Worm (Caenorhabditis elegans) whole organism, young adult: Measurements from ENCODE around the gene irld-23.

Experiments used
- B0261.1 ChIP-seq: sonication (generic microtip); optimal IDR thresholded peaks from 2 replicates; lab custom pipeline; 2016; ENCODE audit warnings: mild to moderate bottlenecking, missing genetic modification characterization, moderate library complexity, missing compliant biosample characterization
- C06A6.2 ChIP-seq: fragments of 200-800 bp; sonication (Bioruptor generic); conservative IDR thresholded peaks from 2 replicates; pipeline ENCODE4 v1.3.6; 2022; ENCODE audit warnings: missing genetic modification characterization, missing compliant biosample characterization
- F22D6.2 ChIP-seq: sonication (generic microtip); optimal IDR thresholded peaks from 2 replicates; lab custom pipeline; 2016; ENCODE audit warnings: mild to moderate bottlenecking, missing genetic modification characterization, missing compliant biosample characterization
- F23B12.7 ChIP-seq: sonication (generic microtip); optimal IDR thresholded peaks from 2 replicates; lab custom pipeline; 2017; ENCODE audit warnings: missing genetic modification characterization, mild to moderate bottlenecking, missing compliant biosample characterization, antibody characterized with exemption, moderate library complexity; ENCODE audit not compliant: insufficient read depth
- F33H1.4 ChIP-seq: fragments of 200-800 bp; sonication (Bioruptor generic); IDR thresholded peaks from 2 replicates; pipeline ENCODE4 v1.3.6; 2022; ENCODE audit warnings: missing genetic modification reagents, missing genetic modification characterization, missing compliant biosample characterization
- F57A8.1 ChIP-seq: fragments of 200-800 bp; sonication (Bioruptor generic); optimal IDR thresholded peaks from 2 replicates; lab custom pipeline; 2018; ENCODE audit warnings: mild to moderate bottlenecking, missing genetic modification characterization, moderate library complexity, missing compliant biosample characterization
- K12H6.12 ChIP-seq: fragments of 200-800 bp; sonication (Bioruptor generic); optimal IDR thresholded peaks from 2 replicates; lab custom pipeline; 2018; ENCODE audit warnings: mild to moderate bottlenecking, missing genetic modification characterization, missing compliant biosample characterization
- T26A5.8 ChIP-seq: sonication (generic microtip); optimal IDR thresholded peaks from 2 replicates; lab custom pipeline; 2016; ENCODE audit warnings: missing genetic modification characterization, missing compliant biosample characterization
- Y53G8AR.9 ChIP-seq: fragments of 200-800 bp; sonication (Bioruptor generic); conservative IDR thresholded peaks from 2 replicates; pipeline ENCODE4 v1.3.6; 2022; ENCODE audit warnings: missing genetic modification reagents, missing genetic modification characterization, missing compliant biosample characterization
- Y95B8A.8 ChIP-seq: fragments of 200-800 bp; sonication (Bioruptor generic); IDR thresholded peaks from 2 replicates; pipeline ENCODE4 v1.3.6; 2022; ENCODE audit warnings: missing genetic modification reagents, missing genetic modification characterization, missing compliant biosample characterization
- akir-1 ChIP-seq: fragments of 200-800 bp; sonication (Bioruptor generic); optimal IDR thresholded peaks from 2 replicates; lab custom pipeline; 2018; ENCODE audit warnings: mild to moderate bottlenecking, missing genetic modification characterization, moderate library complexity, missing compliant biosample characterization
- aptf-2 ChIP-seq: fragments of 200-800 bp; sonication (Bioruptor generic); conservative IDR thresholded peaks from 2 replicates; pipeline ENCODE4 v1.3.6; 2022; ENCODE audit warnings: missing genetic modification reagents, missing genetic modification characterization, missing compliant biosample characterization
- atf-7 ChIP-seq: sonication (generic microtip); optimal IDR thresholded peaks from 2 replicates; lab custom pipeline; 2017; ENCODE audit warnings: mild to moderate bottlenecking, missing genetic modification characterization, missing compliant biosample characterization
- athp-1 ChIP-seq: sonication (generic microtip); optimal IDR thresholded peaks from 2 replicates; lab custom pipeline; 2017; ENCODE audit warnings: mild to moderate bottlenecking, missing genetic modification characterization, missing compliant biosample characterization
- attf-3 ChIP-seq: fragments of 200-800 bp; sonication (Bioruptor generic); conservative IDR thresholded peaks from 2 replicates; pipeline ENCODE4 v1.3.6; 2022; ENCODE audit warnings: missing genetic modification reagents, missing genetic modification characterization, missing compliant biosample characterization
- cebp-2 ChIP-seq: fragments of 200-800 bp; sonication (Bioruptor generic); IDR thresholded peaks from 2 replicates; pipeline ENCODE4 v1.3.6; 2022; ENCODE audit warnings: missing genetic modification characterization, missing compliant biosample characterization
- ceh-100 ChIP-seq: fragments of 200-800 bp; sonication (Bioruptor generic); IDR thresholded peaks from 2 replicates; pipeline ENCODE4 v1.3.6; 2022; ENCODE audit warnings: missing genetic modification reagents, missing genetic modification characterization, missing compliant biosample characterization
- chd-7 ChIP-seq: sonication (generic microtip); optimal IDR thresholded peaks from 2 replicates; lab custom pipeline; 2016; ENCODE audit warnings: mild to moderate bottlenecking, missing genetic modification characterization, moderate library complexity, missing compliant biosample characterization
- die-1 ChIP-seq: sonication (generic microtip); optimal IDR thresholded peaks from 2 replicates; lab custom pipeline; 2016; ENCODE audit warnings: missing genotype, mild to moderate bottlenecking, missing genetic modification characterization, missing compliant biosample characterization
- dox-1 ChIP-seq: fragments of 200-800 bp; sonication (Bioruptor generic); IDR thresholded peaks from 2 replicates; pipeline ENCODE4 v1.3.6; 2022; ENCODE audit warnings: missing genetic modification reagents, missing genetic modification characterization, missing compliant biosample characterization
- ekl-4 ChIP-seq: fragments of 200-800 bp; sonication (Bioruptor generic); IDR thresholded peaks from 2 replicates; pipeline ENCODE4 v1.3.6; 2022; ENCODE audit warnings: missing genetic modification reagents, missing genetic modification characterization, missing compliant biosample characterization
- ets-4 ChIP-seq: fragments of 200-800 bp; sonication (Bioruptor generic); optimal IDR thresholded peaks from 2 replicates; lab custom pipeline; 2018; ENCODE audit warnings: mild to moderate bottlenecking, missing genetic modification characterization, missing compliant biosample characterization
- hlh-12 ChIP-seq: sonication (generic microtip); optimal IDR thresholded peaks from 2 replicates; lab custom pipeline; 2016; ENCODE audit warnings: missing genetic modification characterization, missing compliant biosample characterization
- hrde-1 ChIP-seq: sonication (generic microtip); optimal IDR thresholded peaks from 2 replicates; lab custom pipeline; 2016; ENCODE audit warnings: missing genetic modification characterization, mild to moderate bottlenecking, missing compliant biosample characterization, moderate library complexity, missing genotype, missing genetic modification reagents, borderline replicate concordance
- lin-35 ChIP-seq, 3 experiments: fragments of 150-350 bp in 2 of 3; sonication (generic microtip) in 1 of 3; optimal IDR thresholded peaks; 2 replicates each; lab custom pipeline; 2014 to 2018; ENCODE audit warnings: missing biosample characterization in 3 of 3, missing genetic modification characterization in 3 of 3, missing genetic modification reagents in 3 of 3
- lin-40 ChIP-seq: sonication (generic microtip); optimal IDR thresholded peaks from 2 replicates; lab custom pipeline; 2016; ENCODE audit warnings: missing genetic modification characterization, mild to moderate bottlenecking, missing compliant biosample characterization, missing genotype, missing genetic modification reagents
- lin-54 ChIP-seq: fragments of 200-800 bp; sonication (Bioruptor generic); optimal IDR thresholded peaks from 2 replicates; lab custom pipeline; 2018; ENCODE audit warnings: mild to moderate bottlenecking, missing genetic modification characterization, missing compliant biosample characterization
- lsy-27 ChIP-seq: sonication (generic microtip); optimal IDR thresholded peaks from 2 replicates; lab custom pipeline; 2017; ENCODE audit warnings: missing genetic modification characterization, mild to moderate bottlenecking, missing compliant biosample characterization, antibody characterized with exemption, missing genotype, borderline replicate concordance; ENCODE audit not compliant: insufficient read depth
- madf-10 ChIP-seq: sonication (generic microtip); optimal IDR thresholded peaks from 2 replicates; lab custom pipeline; 2016; ENCODE audit warnings: mild to moderate bottlenecking, missing genetic modification characterization, missing compliant biosample characterization
- mes-4 ChIP-seq: sonication (generic microtip); optimal IDR thresholded peaks from 2 replicates; lab custom pipeline; 2016; ENCODE audit warnings: missing genotype, missing genetic modification characterization, missing compliant biosample characterization
- nfya-1 ChIP-seq: sonication (generic microtip); optimal IDR thresholded peaks from 2 replicates; lab custom pipeline; 2017; ENCODE audit warnings: antibody characterized with exemption, missing compliant biosample characterization, missing genetic modification characterization, borderline replicate concordance; ENCODE audit not compliant: insufficient read depth
- nfya-2 ChIP-seq: fragments of 200-800 bp; sonication (Bioruptor generic); IDR thresholded peaks from 2 replicates; pipeline ENCODE4 v1.3.6; 2022; ENCODE audit warnings: missing genetic modification reagents, missing genetic modification characterization, missing compliant biosample characterization
- nhr-80 ChIP-seq: sonication (generic microtip); optimal IDR thresholded peaks from 2 replicates; lab custom pipeline; 2016; ENCODE audit warnings: missing genetic modification characterization, missing compliant biosample characterization
- pbrm-1 ChIP-seq: fragments of 200-800 bp; sonication (Bioruptor generic); IDR thresholded peaks from 2 replicates; pipeline ENCODE4 v1.3.6; 2022; ENCODE audit warnings: missing genetic modification reagents, missing genetic modification characterization, missing compliant biosample characterization
- pha-4 ChIP-seq: fragments of 150-350 bp; sonication (generic microtip); optimal IDR thresholded peaks from 2 replicates; lab custom pipeline; 2014; ENCODE audit warnings: missing biosample characterization, missing genetic modification reagents, missing genetic modification characterization
- rcor-1 ChIP-seq: fragments of 200-800 bp; sonication (Bioruptor generic); IDR thresholded peaks from 2 replicates; pipeline ENCODE4 v1.3.6; 2022; ENCODE audit warnings: missing genetic modification reagents, missing genetic modification characterization, missing compliant biosample characterization
- rpc-1 ChIP-seq, 2 experiments: fragments of 150-350 bp in 1 of 2; sonication (generic microtip) in 1 of 2; optimal IDR thresholded peaks; 2 replicates each; lab custom pipeline; 2014 to 2018; ENCODE audit warnings: missing biosample characterization in 1 of 2, missing genetic modification characterization in 1 of 2, missing genetic modification reagents in 1 of 2, missing genotype in 1 of 2
- snpc-1.1 ChIP-seq: sonication (generic microtip); optimal IDR thresholded peaks from 2 replicates; lab custom pipeline; 2017; ENCODE audit warnings: missing genetic modification characterization, mild to moderate bottlenecking, missing compliant biosample characterization, antibody characterized with exemption, moderate library complexity, missing genotype, missing genetic modification reagents; ENCODE audit not compliant: insufficient read depth
- snpc-4 ChIP-seq, 5 experiments: fragments of 150-350 bp in 1 of 5; sonication (generic microtip) in 4 of 5; optimal IDR thresholded peaks; 2 replicates each; lab custom pipeline; 2014 to 2018; ENCODE audit warnings: missing genetic modification characterization in 5 of 5, missing biosample characterization in 3 of 5, antibody characterized with exemption in 2 of 5, mild to moderate bottlenecking in 2 of 5, missing compliant biosample characterization in 2 of 5, missing genotype in 2 of 5, moderate library complexity in 2 of 5, missing genetic modification reagents in 1 of 5
- sptf-2 ChIP-seq: fragments of 200-800 bp; sonication (Bioruptor generic); optimal IDR thresholded peaks from 2 replicates; lab custom pipeline; 2018; ENCODE audit warnings: mild to moderate bottlenecking, missing genetic modification characterization, missing compliant biosample characterization
- tbp1 ChIP-seq: fragments of 200-800 bp; sonication (Bioruptor generic); optimal IDR thresholded peaks from 2 replicates; lab custom pipeline; 2018; ENCODE audit warnings: mild to moderate bottlenecking, missing genetic modification characterization, missing compliant biosample characterization
- unc-130 ChIP-seq: sonication (generic microtip); optimal IDR thresholded peaks from 2 replicates; lab custom pipeline; 2016; ENCODE audit warnings: missing genetic modification reagents, missing genetic modification characterization, missing compliant biosample characterization
- unc-62 ChIP-seq: fragments of 150-350 bp; optimal IDR thresholded peaks from 2 replicates; lab custom pipeline; 2014; ENCODE audit warnings: missing biosample characterization, missing genetic modification reagents, missing genetic modification characterization
- zfh-2 ChIP-seq: fragments of 200-800 bp; sonication (Bioruptor generic); conservative IDR thresholded peaks from 2 replicates; pipeline ENCODE4 v1.3.6; 2022; ENCODE audit warnings: missing genetic modification reagents, missing genetic modification characterization, missing compliant biosample characterization
- ztf-25 ChIP-seq: fragments of 200-800 bp; sonication (Bioruptor generic); IDR thresholded peaks from 2 replicates; pipeline ENCODE4 v1.3.6; 2022; ENCODE audit warnings: missing genetic modification reagents, missing genetic modification characterization, missing compliant biosample characterization
- ztf-3 ChIP-seq: fragments of 200-800 bp; sonication (Bioruptor generic); optimal IDR thresholded peaks from 2 replicates; lab custom pipeline; 2018; ENCODE audit warnings: mild to moderate bottlenecking, missing genetic modification characterization, missing compliant biosample characterization
- ztf-6 ChIP-seq: fragments of 200-800 bp; sonication (Bioruptor generic); IDR thresholded peaks from 2 replicates; pipeline ENCODE4 v1.3.6; 2022; ENCODE audit warnings: missing genetic modification reagents, missing genetic modification characterization, missing compliant biosample characterization

irld-23 gene

ce11 chrX:17063749-17064252, 16.7 kb downstream of the irld-23 start (continued):
- TF ChIP-seq ceh-100 (GFP tag; lab: Robert Waterston, UW) (no peak), akir-1 (GFP tag; lab: Kevin White, UChicago) (no peak), ets-4 (no peak), rpc-1 (optimal IDR thresholded peaks at IDR 0.05; lab: Kevin White, UChicago) (no peak), rpc-1 (tag; optimal IDR thresholded peaks at IDR 0.05; lab: Kevin White, UChicago) (no peak), madf-10 (peak; percentile 42), nhr-80 (tag; lab: Kevin White, UChicago) (peak; percentile 87), hlh-12 (tag; lab: Kevin White, UChicago) (no peak), atf-7 (peak; percentile 74), athp-1 (tag; lab: Kevin White, UChicago) (no peak), mes-4 (tag; lab: Kevin White, UChicago) (no peak), zfh-2 (GFP tag; lab: Robert Waterston, UW) (peak; percentile 51; the same call in 1 of the 2 replicates), lsy-27 (no peak), F57A8.1 (GFP tag; lab: Kevin White, UChicago) (no peak), rcor-1 (GFP tag; lab: Robert Waterston, UW) (no peak), nfya-2 (GFP tag; lab: Robert Waterston, UW) (no peak), B0261.1 (tag; lab: Kevin White, UChicago) (no peak), T26A5.8 (tag; lab: Kevin White, UChicago) (no peak), F22D6.2 (tag; lab: Kevin White, UChicago) (peak; percentile 57), ztf-6 (GFP tag; lab: Robert Waterston, UW) (no peak), unc-130 (GFP tag; lab: Kevin White, UChicago) (no peak), K12H6.12 (peak; percentile 1), chd-7 (tag; lab: Kevin White, UChicago) (peak; percentile 74), hrde-1 (tag; lab: Kevin White, UChicago) (no peak), ztf-3 (GFP tag; lab: Kevin White, UChicago) (no peak), lin-54 (peak; percentile 28), snpc-4 (GFP tag; optimal IDR thresholded peaks at IDR 0.05; lab: Kevin White, UChicago) (no peak), snpc-4 (tag; optimal IDR thresholded peaks at IDR 0.05; lab: Kevin White, UChicago) (peak in 3 of 4 experiments; percentile 0 to 27 (median 20)), Y95B8A.8 (GFP tag; lab: Robert Waterston, UW) (no peak), ztf-25 (GFP tag; lab: Robert Waterston, UW) (no peak), pbrm-1 (GFP tag; lab: Robert Waterston, UW) (peak; percentile 31; the same call in 1 of the 2 replicates), lin-40 (tag; lab: Kevin White, UChicago) (peak; percentile 83), dox-1 (GFP tag; lab: Robert Waterston, UW) (peak; percentile 64), tbp1 (GFP tag; lab: Kevin White, UChicago) (peak; percentile 59), cebp-2 (GFP tag; lab: Robert Waterston, UW) (no peak), ekl-4 (GFP tag; lab: Robert Waterston, UW) (no peak), die-1 (peak; percentile 16), nfya-1 (tag; lab: Kevin White, UChicago) (no peak), F33H1.4 (GFP tag; lab: Robert Waterston, UW) (no peak), sptf-2 (no peak), lin-35 (GFP tag; optimal IDR thresholded peaks at IDR 0.05; lab: Kevin White, UChicago) (no peak), unc-62 (GFP tag; lab: Kevin White, UChicago) (peak; percentile 40), aptf-2 (GFP tag; lab: Robert Waterston, UW) (no peak), snpc-1.1 (tag; lab: Kevin White, UChicago) (no peak), F23B12.7 (tag; lab: Kevin White, UChicago) (peak; percentile 40), attf-3 (GFP tag; lab: Robert Waterston, UW) (no peak), C06A6.2 (peak; percentile 63; the same call in 1 of the 2 replicates), Y53G8AR.9 (0 out of 2 replicates have a peak, but pooled peaks have one; percentile 52), pha-4 (tag; lab: Kevin White, UChicago) (peak; percentile 87)
